Worm (Caenorhabditis elegans) whole organism, late embryonic: ENCODE data around the gene Y38F1A.1.

Source experiments
- F13H6.1 ChIP-seq: sonication (generic microtip); optimal IDR thresholded peaks from 2 replicates; lab custom pipeline; 2016; ENCODE audit warnings: missing genetic modification characterization, missing compliant biosample characterization
- ceh-48 ChIP-seq: sonication (generic microtip); optimal IDR thresholded peaks from 2 replicates; lab custom pipeline; 2016; ENCODE audit warnings: missing genetic modification characterization, inconsistent platforms, missing compliant biosample characterization
- ceh-9 ChIP-seq: sonication (generic microtip); optimal IDR thresholded peaks from 2 replicates; lab custom pipeline; 2016; ENCODE audit warnings: mild to moderate bottlenecking, missing genetic modification characterization, inconsistent platforms, missing compliant biosample characterization
- dmd-4 ChIP-seq: sonication (generic microtip); optimal IDR thresholded peaks from 2 replicates; lab custom pipeline; 2016; ENCODE audit warnings: borderline replicate concordance, missing genetic modification characterization, missing compliant biosample characterization
- fax-1 ChIP-seq: sonication (generic microtip); optimal IDR thresholded peaks from 2 replicates; lab custom pipeline; 2016; ENCODE audit warnings: missing genotype, missing genetic modification characterization, missing compliant biosample characterization
- fkh-10 ChIP-seq: fragments of 150-350 bp; optimal IDR thresholded peaks from 2 replicates; lab custom pipeline; 2014; ENCODE audit warnings: missing biosample characterization, missing genetic modification reagents, missing genetic modification characterization
- hlh-30 ChIP-seq: sonication (generic microtip); optimal IDR thresholded peaks from 2 replicates; lab custom pipeline; 2017; ENCODE audit warnings: antibody characterized with exemption, missing genetic modification characterization, missing compliant biosample characterization; ENCODE audit not compliant: insufficient read depth
- lim-6 ChIP-seq: sonication (generic microtip); optimal IDR thresholded peaks from 2 replicates; lab custom pipeline; 2016; ENCODE audit warnings: missing genetic modification characterization, missing compliant biosample characterization
- lin-11 ChIP-seq: fragments of 200-800 bp; sonication (Bioruptor generic); optimal IDR thresholded peaks from 2 replicates; lab custom pipeline; 2018; ENCODE audit warnings: mild to moderate bottlenecking, missing genetic modification characterization, missing compliant biosample characterization
- npax-4 ChIP-seq: sonication (generic microtip); optimal IDR thresholded peaks from 2 replicates; lab custom pipeline; 2016; ENCODE audit warnings: missing genetic modification characterization, missing compliant biosample characterization
- pha-2 ChIP-seq: sonication (generic microtip); optimal IDR thresholded peaks from 2 replicates; lab custom pipeline; 2017; ENCODE audit warnings: mild to moderate bottlenecking, missing genetic modification characterization, missing compliant biosample characterization
- sox-2 ChIP-seq: fragments of 200-800 bp; sonication (Bioruptor generic); IDR thresholded peaks from 2 replicates; pipeline ENCODE4 v1.3.6; 2022; ENCODE audit warnings: missing genetic modification reagents, missing genetic modification characterization, missing compliant biosample characterization
- unc-3 ChIP-seq, 2 experiments: fragments of 200-800 bp in 1 of 2; sonication (Bioruptor generic) in 1 of 2; sonication (generic microtip) in 1 of 2; conservative IDR thresholded peaks in 1 of 2; optimal IDR thresholded peaks in 1 of 2; 2 replicates each; pipeline versions ENCODE4 v1.3.6 to Lab custom; 2016 to 2022; ENCODE audit warnings: missing compliant biosample characterization in 2 of 2, missing genetic modification characterization in 2 of 2, missing genetic modification reagents in 1 of 2

DNA sequence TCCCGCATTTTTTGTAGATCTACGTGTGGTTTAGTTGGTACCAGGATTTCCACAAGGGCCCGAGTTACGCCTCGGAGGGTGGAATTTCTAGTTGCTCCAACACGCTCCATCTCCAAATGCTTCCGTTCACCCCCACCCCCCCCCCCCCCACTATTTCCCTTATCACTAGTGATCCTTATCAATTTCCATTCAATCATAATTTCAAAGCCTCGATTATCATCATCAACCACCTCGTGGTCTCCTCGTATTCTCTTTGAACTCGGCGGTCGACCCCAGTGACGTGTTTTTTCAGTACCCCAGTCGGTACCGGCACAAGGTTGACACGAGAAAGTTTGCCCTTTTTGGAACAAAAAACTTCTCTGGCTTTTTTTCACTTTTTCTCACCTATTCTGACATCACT is 28.3 kb upstream of the Y38F1A.1 start:
- TF ChIP-seq ceh-48 (tag; lab: Kevin White, UChicago) (no peak), dmd-4 (tag; lab: Kevin White, UChicago) (no peak), fkh-10 (GFP tag; lab: Kevin White, UChicago) (no peak), sox-2 (GFP tag; lab: Robert Waterston, UW) (no peak), unc-3 (GFP tag; conservative IDR thresholded peaks at IDR 0.05; lab: Robert Waterston, UW) (no peak), unc-3 (tag; optimal IDR thresholded peaks at IDR 0.05; lab: Kevin White, UChicago) (no peak), npax-4 (no peak), hlh-30 (tag; lab: Kevin White, UChicago) (no peak), ceh-9 (no peak), F13H6.1 (tag; lab: Kevin White, UChicago) (no peak), lin-11 (no peak), fax-1 (no peak), pha-2 (tag; lab: Kevin White, UChicago) (no peak), lim-6 (no peak)
